Fruit fly (Drosophila melanogaster): Measurements from ENCODE around the gene CG2113.

dm6 chr3L:3017156-3017555 is 22.2 kb downstream of the CG2113 start, which contains the start of gene CG32487:
- no peak for TF ChIP-seq br (GFP tag; optimal IDR thresholded peaks at IDR 0.05)
- TF ChIP-seq woc (GFP tag; optimal IDR thresholded peaks at IDR 0.05) = no peak
- TF ChIP-seq psq (GFP tag; optimal IDR thresholded peaks at IDR 0.05) = no peak
- no peak for TF ChIP-seq Abd-B (GFP tag; optimal IDR thresholded peaks at IDR 0.05)
- TF ChIP-seq h (GFP tag; optimal IDR thresholded peaks at IDR 0.05) = no peak
- no peak for TF ChIP-seq N (GFP tag; optimal IDR thresholded peaks at IDR 0.05)
- no peak for TF ChIP-seq Dfd (GFP tag; optimal IDR thresholded peaks at IDR 0.05)
